Worm (Caenorhabditis elegans): ENCODE results near the gene W04B5.5.

- no peak for TF ChIP-seq die-1 (tag; optimal IDR thresholded peaks at IDR 0.05)
- TF ChIP-seq nhr-120 (GFP tag; IDR thresholded peaks at IDR 0.05): no peak
These were observed 5.6 kb upstream of the W04B5.5 start for ce11 chrIII:2423638-2424037.
